Worm (Caenorhabditis elegans) whole organism, L3 larva: ENCODE results near the gene F21C10.5.

Experiments
- R02D3.7 ChIP-seq: fragments of 150-350 bp; optimal IDR thresholded peaks from 2 replicates; lab custom pipeline; 2014; ENCODE audit warnings: missing biosample characterization, missing genetic modification characterization
- daf-12 ChIP-seq: fragments of 150-350 bp; optimal IDR thresholded peaks from 2 replicates; lab custom pipeline; 2014; ENCODE audit warnings: missing biosample characterization, missing genetic modification reagents, missing genetic modification characterization
- fkh-10 ChIP-seq: sonication (generic microtip); optimal IDR thresholded peaks from 2 replicates; lab custom pipeline; 2017; ENCODE audit warnings: missing biosample characterization, missing genetic modification reagents, missing genetic modification characterization
- lin-15B ChIP-seq: fragments of 150-350 bp; optimal IDR thresholded peaks from 2 replicates; lab custom pipeline; 2014; ENCODE audit warnings: missing biosample characterization, missing genetic modification characterization
- lin-39 ChIP-seq: fragments of 150-350 bp; optimal IDR thresholded peaks from 2 replicates; lab custom pipeline; 2018; ENCODE audit warnings: missing biosample characterization, missing genetic modification reagents, missing genetic modification characterization
- nhr-12 ChIP-seq: fragments of 150-350 bp; optimal IDR thresholded peaks from 2 replicates; lab custom pipeline; 2014; ENCODE audit warnings: missing biosample characterization, missing genetic modification characterization
- nhr-28 ChIP-seq: fragments of 150-350 bp; optimal IDR thresholded peaks from 2 replicates; lab custom pipeline; 2014; ENCODE audit warnings: missing biosample characterization, missing genetic modification characterization
- pha-4 ChIP-seq: fragments of 150-350 bp; optimal IDR thresholded peaks from 2 replicates; lab custom pipeline; 2014; ENCODE audit warnings: missing biosample characterization, missing genetic modification reagents, missing genetic modification characterization
- skn-1 ChIP-seq: fragments of 150-350 bp; optimal IDR thresholded peaks from 2 replicates; lab custom pipeline; 2014; ENCODE audit warnings: missing biosample characterization, missing genetic modification characterization
- unc-62 ChIP-seq: fragments of 150-350 bp; sonication (generic microtip); optimal IDR thresholded peaks from 4 replicates; lab custom pipeline; 2014; ENCODE audit warnings: missing biosample characterization, missing genetic modification reagents, missing genetic modification characterization

ce11 chrV:9075827-9076226 is 49.6 kb upstream of the F21C10.5 start:
- TF ChIP-seq skn-1 (tag; lab: Kevin White, UChicago) (no peak), nhr-28 (tag; lab: Kevin White, UChicago) (no peak), daf-12 (no peak), pha-4 (tag; lab: Kevin White, UChicago) (peak; percentile 90), unc-62 (GFP tag; lab: Kevin White, UChicago) (no peak), lin-39 (tag; lab: Kevin White, UChicago) (no peak), nhr-12 (no peak), fkh-10 (GFP tag; lab: Kevin White, UChicago) (no peak), R02D3.7 (tag; lab: Kevin White, UChicago) (no peak), lin-15B (tag; lab: Kevin White, UChicago) (no peak)
